Worm (Caenorhabditis elegans): Measurements from ENCODE around the gene F40E12.1.

Gene F40E12.1

DNA sequence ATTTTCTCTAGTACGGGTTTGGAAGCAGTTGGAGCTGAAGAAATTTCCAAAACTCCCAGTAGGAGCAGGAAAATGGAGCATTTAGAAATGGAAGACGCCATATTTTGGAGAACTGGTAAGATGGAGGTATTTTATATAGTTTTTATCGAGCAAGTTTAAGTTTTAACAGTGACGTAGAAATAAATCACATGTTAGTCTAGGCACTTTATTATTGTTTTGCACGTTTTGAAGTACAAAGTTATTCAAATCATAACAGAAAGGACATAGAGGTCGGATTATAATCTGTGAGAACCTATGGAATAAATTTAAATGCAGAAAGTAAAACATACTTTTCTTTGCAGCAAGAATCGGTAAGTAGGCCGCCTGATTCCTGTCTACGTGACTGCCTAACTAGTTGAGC lies 46.2 kb downstream of the F40E12.1 start, which contains the start of gene F19B10.6:
F19B10.6 (minus strand) TSS at position 101 of the 400 bp plus-strand sequence.
- no peak for TF ChIP-seq egl-13 (tag; optimal IDR thresholded peaks at IDR 0.05)
- no peak for TF ChIP-seq fkh-10 (GFP tag; optimal IDR thresholded peaks at IDR 0.05)
- TF ChIP-seq ceh-90 (tag; optimal IDR thresholded peaks at IDR 0.05): no peak
- TF ChIP-seq elt-2 (tag; optimal IDR thresholded peaks at IDR 0.05): no peak
- TF ChIP-seq elt-3 (tag; optimal IDR thresholded peaks at IDR 0.05): no peak
- no peak for TF ChIP-seq alr-1 (tag; optimal IDR thresholded peaks at IDR 0.05; ENCODE audit: borderline replicate concordance)
- no peak for TF ChIP-seq hlh-4 (tag; optimal IDR thresholded peaks at IDR 0.05)
- TF ChIP-seq nhr-71 (tag; optimal IDR thresholded peaks at IDR 0.05): no peak
- TF ChIP-seq lin-35 (GFP tag; optimal IDR thresholded peaks at IDR 0.05): no peak
- TF ChIP-seq jun-1 (tag; optimal IDR thresholded peaks at IDR 0.05): no peak
- no peak for TF ChIP-seq isw-1 (GFP tag; IDR thresholded peaks at IDR 0.05)
- TF ChIP-seq nhr-12 (tag; optimal IDR thresholded peaks at IDR 0.05): no peak

DNA sequence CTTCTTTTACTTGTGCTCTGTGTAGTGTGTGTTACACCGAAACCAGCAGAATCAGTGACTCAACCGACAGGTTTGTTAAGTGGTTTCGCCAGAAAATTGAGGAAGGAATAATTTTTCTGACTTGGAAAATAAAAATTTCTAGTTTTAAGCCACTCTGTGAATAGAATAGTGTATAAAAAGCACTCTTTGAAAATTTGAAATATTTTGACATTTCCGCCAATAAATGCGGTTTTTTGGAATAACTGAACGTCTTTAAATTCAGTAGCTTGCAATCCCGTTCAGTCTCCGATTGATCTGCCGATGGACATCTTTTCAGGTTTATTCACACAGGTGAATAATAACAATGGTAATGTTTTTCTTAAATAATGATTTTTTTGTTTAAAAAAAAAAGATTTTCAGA lies 46.9 kb downstream of the F40E12.1 start, which contains the start of gene F19B10.3:
F19B10.3 (plus strand) TSS at position 301 of the 400 bp plus-strand sequence.
- no peak for TF ChIP-seq efl-1 (optimal IDR thresholded peaks at IDR 0.05)
- peak in 1 of 2 experiments; percentile 29 for TF ChIP-seq efl-1 (GFP tag; optimal IDR thresholded peaks at IDR 0.05 in 1 of 2)
- no peak for TF ChIP-seq zag-1 (tag; optimal IDR thresholded peaks at IDR 0.05)

DNA sequence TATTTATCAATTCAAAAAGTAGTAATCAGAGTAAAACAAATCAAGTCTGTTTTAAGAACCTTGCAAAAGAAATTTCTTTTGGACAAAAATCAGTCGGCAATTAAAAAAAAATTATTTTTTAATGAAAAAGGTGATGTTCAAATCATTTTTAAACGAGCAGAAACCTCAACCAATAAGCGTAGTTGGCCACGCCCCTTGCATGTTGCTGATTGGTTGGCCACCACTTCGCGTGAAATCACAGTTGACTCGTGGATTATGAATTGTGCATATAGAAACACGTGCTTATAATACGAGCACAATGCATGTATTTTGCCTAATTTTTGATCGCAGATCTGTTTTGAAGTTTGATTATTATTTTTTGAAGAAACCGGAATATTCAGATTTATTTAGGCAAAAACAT lies 47.6 kb downstream of the F40E12.1 start:
- TF ChIP-seq lin-15B (tag; optimal IDR thresholded peaks at IDR 0.05) (no peak), snpc-4 (tag; optimal IDR thresholded peaks at IDR 0.05) (no peak), lin-13 (GFP tag; optimal IDR thresholded peaks at IDR 0.05) (no peak), blmp-1 (tag; optimal IDR thresholded peaks at IDR 0.05) (no peak), pag-3 (tag; optimal IDR thresholded peaks at IDR 0.05; ENCODE audit: borderline replicate concordance, insufficient read depth) (no peak), fkh-4 (tag; optimal IDR thresholded peaks at IDR 0.05; ENCODE audit: borderline replicate concordance) (no peak), efl-3 (GFP tag; optimal IDR thresholded peaks at IDR 0.05) (no peak), unc-30 (tag; optimal IDR thresholded peaks at IDR 0.05) (no peak)

Measured in whole organism, L1 larva.